Worm (Caenorhabditis elegans): Measurements from ENCODE around the gene str-15.

- TF ChIP-seq skn-1 (tag; optimal IDR thresholded peaks at IDR 0.05) (no peak), sdz-12 (GFP tag; optimal IDR thresholded peaks at IDR 0.05) (no peak)
Measured at ce11 chrV:16446191-16446590, 12.4 kb downstream of the str-15 start.
